Comparison of ENCODE assay signal across 1 worm cellular context in the genomic region with DNA sequence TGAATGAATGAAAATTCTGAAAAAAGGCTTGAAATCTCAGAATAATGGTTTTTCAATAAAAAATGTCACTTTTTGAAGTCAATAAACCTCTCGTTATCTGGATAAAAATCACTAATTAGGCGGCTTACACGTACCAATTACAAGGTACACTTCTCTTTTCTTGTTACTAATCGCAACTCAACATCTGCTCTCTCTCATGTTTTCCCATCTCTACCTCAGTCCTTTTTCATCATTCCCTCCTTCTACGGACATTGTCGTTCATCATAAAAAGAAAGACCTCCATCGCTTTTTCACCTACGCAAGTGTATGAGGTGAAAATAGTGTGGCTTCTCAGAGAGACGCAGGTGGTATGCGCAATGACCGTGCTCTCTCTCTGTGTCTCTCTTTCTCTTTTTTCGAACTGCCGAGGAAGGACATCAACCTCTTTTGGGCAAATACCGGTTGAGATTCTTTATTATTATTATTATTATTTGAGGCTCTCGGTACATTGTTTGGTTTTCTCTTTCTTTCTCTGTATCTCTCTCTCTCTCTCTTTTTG.
TF ChIP-seq lines count a peak whose summit lies in the region.

No protein-coding gene starts in this region.

TF ChIP-seq in whole organism, L4 larva, 104 proteins besides CTCF, POLR2A, EP300 and RAD21 (continued from another document):
- TF ChIP-seq nhr-6 (tag; optimal IDR thresholded peaks at IDR 0.05; lab: Kevin White, UChicago) = no peak
- TF ChIP-seq nhr-76 (tag; optimal IDR thresholded peaks at IDR 0.05; lab: Kevin White, UChicago) = no peak
